Worm (Caenorhabditis elegans) whole organism, L3 larva: ENCODE data around the gene srw-112.

Experiments used
- R02D3.7 ChIP-seq: fragments of 150-350 bp; optimal IDR thresholded peaks from 2 replicates; lab custom pipeline; 2014; ENCODE audit warnings: missing biosample characterization, missing genetic modification characterization
- ZK546.5 ChIP-seq: sonication (generic microtip); optimal IDR thresholded peaks from 2 replicates; lab custom pipeline; 2017; ENCODE audit warnings: missing biosample characterization, missing genetic modification characterization
- aly-2 ChIP-seq: fragments of 150-350 bp; optimal IDR thresholded peaks from 2 replicates; lab custom pipeline; 2014; ENCODE audit warnings: missing biosample characterization, missing genetic modification characterization
- ama-1 ChIP-seq: fragments of 150-350 bp; optimal IDR thresholded peaks from 2 replicates; lab custom pipeline; 2018
- ceh-28 ChIP-seq: fragments of 150-350 bp; optimal IDR thresholded peaks from 2 replicates; lab custom pipeline; 2014; ENCODE audit warnings: missing biosample characterization, missing genetic modification reagents, missing genetic modification characterization
- daf-12 ChIP-seq: fragments of 150-350 bp; optimal IDR thresholded peaks from 2 replicates; lab custom pipeline; 2014; ENCODE audit warnings: missing biosample characterization, missing genetic modification reagents, missing genetic modification characterization
- egl-5 ChIP-seq: fragments of 150-350 bp; optimal IDR thresholded peaks from 2 replicates; lab custom pipeline; 2017; ENCODE audit warnings: missing biosample characterization, missing genetic modification reagents, missing genetic modification characterization, inconsistent platforms
- elt-1 ChIP-seq: fragments of 150-350 bp; optimal IDR thresholded peaks from 2 replicates; lab custom pipeline; 2014; ENCODE audit warnings: missing biosample characterization, missing genetic modification characterization
- elt-3 ChIP-seq, 3 experiments: fragments of 150-350 bp in 1 of 3; sonication (generic microtip) in 2 of 3; optimal IDR thresholded peaks; 2 replicates in 2 of 3; 4 replicates in 1 of 3; lab custom pipeline; 2014 to 2017; ENCODE audit warnings: missing biosample characterization in 3 of 3, missing genetic modification characterization in 3 of 3
- fkh-2 ChIP-seq: fragments of 150-350 bp; optimal IDR thresholded peaks from 2 replicates; lab custom pipeline; 2014; ENCODE audit warnings: missing biosample characterization, missing genetic modification reagents, missing genetic modification characterization
- fos-1 ChIP-seq: fragments of 150-350 bp; optimal IDR thresholded peaks from 2 replicates; lab custom pipeline; 2014; ENCODE audit warnings: missing biosample characterization, missing genetic modification characterization
- lin-15B ChIP-seq: fragments of 150-350 bp; optimal IDR thresholded peaks from 2 replicates; lab custom pipeline; 2014; ENCODE audit warnings: missing biosample characterization, missing genetic modification characterization
- lin-39 ChIP-seq: fragments of 150-350 bp; optimal IDR thresholded peaks from 2 replicates; lab custom pipeline; 2018; ENCODE audit warnings: missing biosample characterization, missing genetic modification reagents, missing genetic modification characterization
- lsy-12 ChIP-seq: sonication (generic microtip); optimal IDR thresholded peaks from 2 replicates; lab custom pipeline; 2016; ENCODE audit warnings: mild to moderate bottlenecking, missing genetic modification characterization, missing compliant biosample characterization
- mdl-1 ChIP-seq: fragments of 150-350 bp; optimal IDR thresholded peaks from 2 replicates; lab custom pipeline; 2014; ENCODE audit warnings: missing biosample characterization, missing genetic modification characterization
- mml-1 ChIP-seq: fragments of 150-350 bp; sonication (generic microtip); optimal IDR thresholded peaks from 3 replicates; lab custom pipeline; 2014; ENCODE audit warnings: missing biosample characterization, missing genetic modification characterization
- nhr-11 ChIP-seq: fragments of 150-350 bp; optimal IDR thresholded peaks from 2 replicates; lab custom pipeline; 2014; ENCODE audit warnings: missing biosample characterization, missing genetic modification characterization
- nhr-12 ChIP-seq: fragments of 150-350 bp; optimal IDR thresholded peaks from 2 replicates; lab custom pipeline; 2014; ENCODE audit warnings: missing biosample characterization, missing genetic modification characterization
- nhr-23 ChIP-seq: fragments of 150-350 bp; optimal IDR thresholded peaks from 2 replicates; lab custom pipeline; 2014; ENCODE audit warnings: missing biosample characterization, missing genetic modification reagents, missing genetic modification characterization
- nhr-28 ChIP-seq: fragments of 150-350 bp; optimal IDR thresholded peaks from 2 replicates; lab custom pipeline; 2014; ENCODE audit warnings: missing biosample characterization, missing genetic modification characterization
- nhr-43 ChIP-seq: sonication (generic microtip); optimal IDR thresholded peaks from 2 replicates; lab custom pipeline; 2016; ENCODE audit warnings: mild to moderate bottlenecking, missing genetic modification characterization, missing compliant biosample characterization; ENCODE audit not compliant: poor library complexity, severe bottlenecking
- nhr-67 ChIP-seq: fragments of 150-350 bp; optimal IDR thresholded peaks from 2 replicates; lab custom pipeline; 2014; ENCODE audit warnings: missing biosample characterization, missing genetic modification characterization
- nhr-76 ChIP-seq: fragments of 150-350 bp; sonication (generic microtip); optimal IDR thresholded peaks from 5 replicates; lab custom pipeline; 2014; ENCODE audit warnings: missing biosample characterization, missing genetic modification characterization
- nhr-77 ChIP-seq: fragments of 150-350 bp; optimal IDR thresholded peaks from 2 replicates; lab custom pipeline; 2014; ENCODE audit warnings: missing biosample characterization, missing genetic modification characterization
- pha-4 ChIP-seq: fragments of 150-350 bp; optimal IDR thresholded peaks from 2 replicates; lab custom pipeline; 2014; ENCODE audit warnings: missing biosample characterization, missing genetic modification reagents, missing genetic modification characterization
- pqm-1 ChIP-seq: fragments of 150-350 bp; optimal IDR thresholded peaks from 2 replicates; lab custom pipeline; 2017; ENCODE audit warnings: missing biosample characterization, missing genetic modification characterization, inconsistent platforms
- skn-1 ChIP-seq: fragments of 150-350 bp; optimal IDR thresholded peaks from 2 replicates; lab custom pipeline; 2014; ENCODE audit warnings: missing biosample characterization, missing genetic modification characterization
- tbx-2 ChIP-seq: sonication (generic microtip); optimal IDR thresholded peaks from 2 replicates; lab custom pipeline; 2016; ENCODE audit warnings: mild to moderate bottlenecking, missing genetic modification characterization, missing compliant biosample characterization
- unc-62 ChIP-seq: fragments of 150-350 bp; sonication (generic microtip); optimal IDR thresholded peaks from 4 replicates; lab custom pipeline; 2014; ENCODE audit warnings: missing biosample characterization, missing genetic modification reagents, missing genetic modification characterization
- zag-1 ChIP-seq: fragments of 150-350 bp; optimal IDR thresholded peaks from 2 replicates; lab custom pipeline; 2014; ENCODE audit warnings: missing biosample characterization, missing genetic modification characterization
- ztf-11 ChIP-seq: fragments of 150-350 bp; optimal IDR thresholded peaks from 2 replicates; lab custom pipeline; 2014; ENCODE audit warnings: missing biosample characterization, missing genetic modification characterization

The srw-112 gene

ce11 chrV:3010468-3010867 is 4.6 kb upstream of the srw-112 start, which contains the start of gene srw-136:
srw-136 (minus strand) TSS chrV:3010568.
- no peak for TF ChIP-seq nhr-43
- TF ChIP-seq lin-39 (tag; lab: Kevin White, UChicago), result no peak

DNA sequence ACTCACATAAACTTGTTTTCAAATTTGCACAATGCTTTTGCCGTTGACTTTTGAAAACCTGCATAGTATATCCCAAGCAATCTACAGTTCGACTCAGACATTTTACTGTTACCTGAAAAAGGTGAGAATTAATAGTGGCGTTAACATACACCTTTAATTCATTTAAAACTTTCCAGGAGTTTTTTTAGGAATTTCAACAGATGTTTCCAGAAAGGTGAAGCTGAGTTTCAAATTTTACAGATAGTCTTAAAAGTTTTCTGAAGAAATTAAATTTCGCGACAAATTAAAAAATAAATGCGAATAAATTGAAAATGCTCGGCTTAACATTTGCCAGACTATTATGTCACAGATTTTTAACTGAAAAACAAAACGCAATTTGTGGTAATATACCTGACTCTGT is 6.1 kb downstream of the srw-112 start, which contains the start of gene srw-119:
TSS of gene srw-119 (minus strand) at position 101 of the 400 bp plus-strand sequence.
- TF ChIP-seq nhr-12 (tag; lab: Kevin White, UChicago), result no peak
- TF ChIP-seq fkh-2, result no peak
- no peak for TF ChIP-seq mdl-1 (tag; lab: Kevin White, UChicago)
- TF ChIP-seq ama-1 (lab: Kevin White, UChicago), result no peak
- TF ChIP-seq lsy-12 (tag; lab: Kevin White, UChicago), result no peak
- no peak for TF ChIP-seq pqm-1
- TF ChIP-seq skn-1, result no peak
- no peak for TF ChIP-seq elt-1
- TF ChIP-seq egl-5 (tag; lab: Kevin White, UChicago), result no peak
- no peak for TF ChIP-seq mml-1 (tag; lab: Kevin White, UChicago)
- no peak for TF ChIP-seq lin-39 (tag; lab: Kevin White, UChicago)
- no peak for TF ChIP-seq ztf-11 (tag; lab: Kevin White, UChicago)
- no peak for TF ChIP-seq nhr-67 (tag; lab: Kevin White, UChicago)
- TF ChIP-seq nhr-76 (tag; lab: Kevin White, UChicago), result no peak
- TF ChIP-seq nhr-23 (tag; lab: Kevin White, UChicago), result no peak
- TF ChIP-seq fos-1 (tag; lab: Kevin White, UChicago), result no peak
- no peak for TF ChIP-seq nhr-28 (tag; lab: Kevin White, UChicago)
- TF ChIP-seq aly-2 (tag; lab: Kevin White, UChicago), result no peak
- no peak for TF ChIP-seq ZK546.5 (tag; lab: Kevin White, UChicago)
- no peak for TF ChIP-seq elt-3 (tag; optimal IDR thresholded peaks at IDR 0.05; lab: Kevin White, UChicago)

DNA sequence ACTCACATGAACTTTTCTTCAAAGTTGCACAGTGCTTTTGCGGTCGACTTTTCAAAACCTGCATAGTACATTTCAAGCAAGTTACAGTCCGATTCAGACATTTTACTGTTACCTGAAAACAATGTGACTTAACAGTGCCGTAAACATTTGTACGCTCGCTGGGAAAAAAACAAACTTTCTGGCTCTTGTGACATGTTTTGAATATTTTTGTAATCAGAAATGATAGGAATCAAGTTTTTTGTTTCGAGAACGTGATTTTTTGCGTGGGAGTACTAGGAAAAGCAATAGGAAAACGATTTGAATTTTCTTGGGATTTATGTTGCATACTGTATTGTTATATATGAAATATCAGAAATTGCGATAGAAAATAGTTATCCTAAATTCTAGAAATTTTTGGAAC is 9.8 kb downstream of the srw-112 start, which contains the start of gene srw-120:
TSS of gene srw-120 (minus strand) at position 101 of the 400 bp plus-strand sequence.
- TF ChIP-seq fkh-2, result no peak
- TF ChIP-seq egl-5 (tag; lab: Kevin White, UChicago), result no peak

DNA sequence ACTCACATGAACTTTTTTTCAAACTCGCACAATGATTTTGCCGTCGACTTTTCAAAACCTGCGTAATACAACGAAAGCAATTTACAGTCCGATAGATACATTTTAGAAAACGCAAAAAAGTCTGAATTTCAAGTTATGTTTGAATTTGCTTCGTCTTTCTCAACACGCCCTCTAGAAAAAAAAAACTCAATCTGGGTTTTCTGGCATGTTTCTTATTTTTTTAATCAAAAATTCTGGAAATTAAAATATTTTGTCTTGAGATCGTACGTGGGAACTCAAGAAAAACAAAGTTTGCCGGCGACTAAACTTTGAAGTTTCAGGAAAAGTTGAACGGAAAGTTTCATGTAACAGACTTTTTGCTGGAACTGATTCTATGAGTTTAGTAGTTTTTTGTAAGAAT is 12.0 kb downstream of the srw-112 start, which contains the start of gene srw-115:
TSS of gene srw-115 (minus strand) at position 101 of the 400 bp plus-strand sequence.
- TF ChIP-seq lin-15B (tag; lab: Kevin White, UChicago) (no peak), nhr-43 (no peak), fos-1 (tag; lab: Kevin White, UChicago) (no peak), elt-3 (tag; optimal IDR thresholded peaks at IDR 0.05; lab: Kevin White, UChicago) (no peak), tbx-2 (tag; lab: Kevin White, UChicago) (no peak), unc-62 (GFP tag; lab: Kevin White, UChicago) (no peak), zag-1 (tag; lab: Kevin White, UChicago) (no peak), nhr-11 (tag; lab: Kevin White, UChicago) (no peak), egl-5 (tag; lab: Kevin White, UChicago) (no peak), lin-39 (tag; lab: Kevin White, UChicago) (no peak), elt-1 (no peak), daf-12 (no peak), ceh-28 (tag; lab: Kevin White, UChicago) (no peak), pha-4 (tag; lab: Kevin White, UChicago) (no peak)

ce11 chrV:2992060-2992459 is 13.8 kb downstream of the srw-112 start:
- TF ChIP-seq mml-1 (tag; lab: Kevin White, UChicago), result no peak
- no peak for TF ChIP-seq aly-2 (tag; lab: Kevin White, UChicago)

ce11 chrV:2991485-2991884 is 14.4 kb downstream of the srw-112 start, which contains the start of gene srw-121:
srw-121 (minus strand) TSS chrV:2991585.
- no peak for TF ChIP-seq elt-3 (tag; optimal IDR thresholded peaks at IDR 0.05; lab: Kevin White, UChicago)
- TF ChIP-seq R02D3.7, result no peak
- no peak for TF ChIP-seq pqm-1
- TF ChIP-seq nhr-77 (tag; lab: Kevin White, UChicago), result no peak
